Worm (Caenorhabditis elegans) whole organism, L1 larva: ENCODE data around the gene F47G3.4.

Source experiments
- elt-2 ChIP-seq: sonication (generic microtip); optimal IDR thresholded peaks from 2 replicates; lab custom pipeline; 2016; ENCODE audit warnings: missing genetic modification characterization, mild to moderate bottlenecking, inconsistent platforms, missing compliant biosample characterization, missing genetic modification reagents
- nhr-28 ChIP-seq: fragments of 150-350 bp; optimal IDR thresholded peaks from 2 replicates; lab custom pipeline; 2014; ENCODE audit warnings: missing biosample characterization, missing genetic modification characterization
- snpc-4 ChIP-seq: fragments of 150-350 bp; optimal IDR thresholded peaks from 2 replicates; lab custom pipeline; 2014; ENCODE audit warnings: missing biosample characterization, missing genetic modification characterization
- sox-4 ChIP-seq: sonication (generic microtip); optimal IDR thresholded peaks from 2 replicates; lab custom pipeline; 2016; ENCODE audit warnings: missing genetic modification characterization, missing compliant biosample characterization
- sup-37 ChIP-seq: fragments of 200-800 bp; sonication (Bioruptor generic); optimal IDR thresholded peaks from 2 replicates; lab custom pipeline; 2018; ENCODE audit warnings: mild to moderate bottlenecking, missing genetic modification characterization, missing compliant biosample characterization
- unc-62 ChIP-seq: fragments of 150-350 bp; optimal IDR thresholded peaks from 2 replicates; lab custom pipeline; 2014; ENCODE audit warnings: missing biosample characterization, missing genetic modification reagents, missing genetic modification characterization
- ztf-11 ChIP-seq, 2 experiments: sonication (generic microtip); optimal IDR thresholded peaks; 2 replicates each; lab custom pipeline; 2016 to 2017; ENCODE audit warnings: missing genetic modification characterization in 2 of 2, missing biosample characterization in 1 of 2, missing compliant biosample characterization in 1 of 2

ce11 chrX:2352929-2353328, 28.5 kb upstream of the F47G3.4 start:
- TF ChIP-seq nhr-28 (no peak), sup-37 (GFP tag; lab: Kevin White, UChicago) (no peak), elt-2 (tag; lab: Kevin White, UChicago) (no peak), ztf-11 (tag; optimal IDR thresholded peaks at IDR 0.05; lab: Kevin White, UChicago) (no peak), snpc-4 (no peak), unc-62 (GFP tag; lab: Kevin White, UChicago) (no peak), sox-4 (tag; lab: Kevin White, UChicago) (no peak)
